Worm (Caenorhabditis elegans) whole organism, late embryonic: Measurements from ENCODE around the gene srg-62.

ENCODE experiments used
- K02D7.2 ChIP-seq: sonication (generic microtip); optimal IDR thresholded peaks from 2 replicates; lab custom pipeline; 2017; ENCODE audit warnings: mild to moderate bottlenecking, missing genetic modification characterization, missing compliant biosample characterization
- ama-1 ChIP-seq: fragments of 150-350 bp; optimal IDR thresholded peaks from 2 replicates; lab custom pipeline; 2014
- ceh-18 ChIP-seq: sonication (generic microtip); optimal IDR thresholded peaks from 2 replicates; lab custom pipeline; 2016; ENCODE audit warnings: missing genetic modification characterization, missing compliant biosample characterization
- ceh-34 ChIP-seq: sonication (generic microtip); optimal IDR thresholded peaks from 2 replicates; lab custom pipeline; 2016; ENCODE audit warnings: mild to moderate bottlenecking, missing genetic modification characterization, missing compliant biosample characterization
- fkh-6 ChIP-seq: sonication (generic microtip); optimal IDR thresholded peaks from 2 replicates; lab custom pipeline; 2016; ENCODE audit warnings: missing genetic modification characterization, missing compliant biosample characterization
- nfya-1 ChIP-seq: sonication (generic microtip); optimal IDR thresholded peaks from 2 replicates; lab custom pipeline; 2017; ENCODE audit warnings: missing genetic modification characterization, mild to moderate bottlenecking, missing compliant biosample characterization, antibody characterized with exemption, moderate library complexity
- odd-2 ChIP-seq: sonication (generic microtip); optimal IDR thresholded peaks from 2 replicates; lab custom pipeline; 2017; ENCODE audit warnings: antibody characterized with exemption, mild to moderate bottlenecking, missing genetic modification characterization, missing compliant biosample characterization
- pat-9 ChIP-seq: fragments of 200-800 bp; sonication (Bioruptor generic); optimal IDR thresholded peaks from 2 replicates; lab custom pipeline; 2018; ENCODE audit warnings: mild to moderate bottlenecking, missing genetic modification characterization, moderate library complexity, missing compliant biosample characterization
- unc-42 ChIP-seq: sonication (generic microtip); optimal IDR thresholded peaks from 2 replicates; lab custom pipeline; 2016; ENCODE audit warnings: missing genotype, missing genetic modification characterization, missing compliant biosample characterization

DNA sequence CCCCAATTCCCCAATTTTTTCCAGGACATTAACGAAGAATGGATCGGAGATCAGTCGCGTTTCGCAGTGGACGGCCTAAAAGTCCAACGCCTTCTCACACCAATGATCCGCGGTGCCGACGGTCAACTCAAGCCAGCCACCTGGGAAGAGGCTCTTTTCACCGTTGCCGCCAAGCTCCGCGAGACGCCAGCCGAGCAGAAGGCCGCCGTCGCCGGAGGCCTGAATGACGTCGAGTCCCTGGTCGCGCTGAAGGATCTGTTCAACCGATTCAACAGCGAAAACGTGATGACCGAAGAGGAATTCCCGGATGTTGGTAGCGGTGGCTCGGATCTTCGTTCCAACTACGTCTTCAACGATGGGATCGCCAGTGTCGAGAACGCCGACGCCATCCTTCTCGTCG lies 39.3 kb downstream of the srg-62 start:
- TF ChIP-seq ceh-18 = no peak
- TF ChIP-seq unc-42 = no peak
- TF ChIP-seq ama-1 (lab: Kevin White, UChicago) = no peak
- no peak for TF ChIP-seq ceh-34 (tag; lab: Kevin White, UChicago)
- TF ChIP-seq K02D7.2 (tag; lab: Kevin White, UChicago) = no peak
- TF ChIP-seq fkh-6 (tag; lab: Kevin White, UChicago) = no peak
- TF ChIP-seq nfya-1 (tag; lab: Kevin White, UChicago) = no peak
- TF ChIP-seq odd-2 = no peak
- TF ChIP-seq pat-9 (tag; lab: Kevin White, UChicago) = no peak
